Fruit fly (Drosophila melanogaster): ENCODE measurements around the gene ttm2.

Gene ttm2

dm6 chr3L:294841-295408 is 20.0 kb downstream of the ttm2 start (continued):
- TF ChIP-seq CG10431 (GFP tag; optimal IDR thresholded peaks at IDR 0.05) (no peak), Hey (tag; optimal IDR thresholded peaks at IDR 0.05) (no peak), CG17612 (GFP tag; IDR thresholded peaks at IDR 0.05) (no peak), esg (GFP tag; conservative IDR thresholded peaks at IDR 0.05) (no peak), sima (GFP tag; optimal IDR thresholded peaks at IDR 0.05) (no peak), gem (tag; optimal IDR thresholded peaks at IDR 0.05) (peak; percentile 66), CG11695 (GFP tag; IDR thresholded peaks at IDR 0.05) (no peak), CG17328 (GFP tag; IDR thresholded peaks at IDR 0.05) (no peak), CG3726 (GFP tag; IDR thresholded peaks at IDR 0.05) (no peak), CG12659 (GFP tag; optimal IDR thresholded peaks at IDR 0.05) (no peak), pan (optimal IDR thresholded peaks at IDR 0.05) (no peak), pan (GFP tag; optimal IDR thresholded peaks at IDR 0.05 in 1 of 2, IDR thresholded peaks at IDR 0.05 in 1 of 2) (no peak), fd102C (GFP tag; optimal IDR thresholded peaks at IDR 0.05) (no peak), tap (tag; optimal IDR thresholded peaks at IDR 0.05) (no peak), CG8478 (optimal IDR thresholded peaks at IDR 0.05) (no peak), CG17912 (GFP tag; optimal IDR thresholded peaks at IDR 0.05) (no peak), CoRest (tag; optimal IDR thresholded peaks at IDR 0.05) (peak; percentile 40), mirr (GFP tag; optimal IDR thresholded peaks at IDR 0.05) (no peak), Neu2 (GFP tag; optimal IDR thresholded peaks at IDR 0.05; ENCODE audit: borderline replicate concordance) (no peak), kay (GFP tag; optimal IDR thresholded peaks at IDR 0.05) (no peak), fd3F (GFP tag; optimal IDR thresholded peaks at IDR 0.05) (no peak), pfk (GFP tag; optimal IDR thresholded peaks at IDR 0.05) (no peak), CG2889 (GFP tag; IDR thresholded peaks at IDR 0.05) (no peak), al (GFP tag; IDR thresholded peaks at IDR 0.05) (no peak), CG15696 (tag; optimal IDR thresholded peaks at IDR 0.05) (peak; percentile 56), trem (tag; optimal IDR thresholded peaks at IDR 0.05) (peak; percentile 36), CG1529 (GFP tag; optimal IDR thresholded peaks at IDR 0.05) (peak; percentile 16), so (GFP tag; IDR thresholded peaks at IDR 0.05) (no peak), pho (GFP tag; optimal IDR thresholded peaks at IDR 0.05) (no peak), CG13775 (GFP tag; optimal IDR thresholded peaks at IDR 0.05) (peak; percentile 25), dimm (GFP tag; IDR thresholded peaks at IDR 0.05) (no peak), mam (GFP tag; optimal IDR thresholded peaks at IDR 0.05) (no peak), HHEX (GFP tag; optimal IDR thresholded peaks at IDR 0.05) (no peak), TFAM (GFP tag; optimal IDR thresholded peaks at IDR 0.05) (no peak), pzg (GFP tag; optimal IDR thresholded peaks at IDR 0.05) (no peak), ssp (GFP tag; IDR thresholded peaks at IDR 0.05) (0 out of 2 replicates have a peak, but pooled peaks have one; percentile 8), CG3163 (GFP tag; optimal IDR thresholded peaks at IDR 0.05) (no peak), CG30020 (tag; optimal IDR thresholded peaks at IDR 0.05) (no peak), CG9797 (GFP tag; optimal IDR thresholded peaks at IDR 0.05) (no peak), CG7928 (GFP tag; optimal IDR thresholded peaks at IDR 0.05) (no peak), HLH4C (GFP tag; IDR thresholded peaks at IDR 0.05; ENCODE audit: partially characterized antibody) (no peak), CG12942 (GFP tag; optimal IDR thresholded peaks at IDR 0.05) (no peak), luna (GFP tag; optimal IDR thresholded peaks at IDR 0.05) (no peak), amos (GFP tag; IDR thresholded peaks at IDR 0.05; ENCODE audit: partially characterized antibody) (no peak), CG1603 (tag; optimal IDR thresholded peaks at IDR 0.05) (peak; percentile 49), NC2β (GFP tag; optimal IDR thresholded peaks at IDR 0.05) (no peak), CG15479 (GFP tag; optimal IDR thresholded peaks at IDR 0.05) (no peak), Dll (GFP tag; IDR thresholded peaks at IDR 0.05; ENCODE audit: partially characterized antibody) (no peak), inv (GFP tag; IDR thresholded peaks at IDR 0.05; ENCODE audit: partially characterized antibody) (no peak), Elba2 (GFP tag; optimal IDR thresholded peaks at IDR 0.05) (no peak), CG6654 (GFP tag; optimal IDR thresholded peaks at IDR 0.05) (no peak)
